Fruit fly (Drosophila melanogaster) whole organism, embryonic: ENCODE measurements around the gene Muc30E.
A peak's percentile ranks its signal among the peaks of the same experiment; 100 is the strongest.

ENCODE experiments used
- CG10147 ChIP-seq: fragments of 200-800 bp; sonication (Bioruptor generic); optimal IDR thresholded peaks from 2 replicates; lab custom pipeline; 2019; ENCODE audit warnings: missing biosample characterization, mild to moderate bottlenecking, missing genetic modification characterization, moderate library complexity
- CG1024 ChIP-seq: fragments of 200-800 bp; sonication (Bioruptor generic); IDR thresholded peaks from 2 replicates; pipeline ENCODE4 v1.3.6; 2022; ENCODE audit warnings: missing biosample characterization, missing genetic modification characterization
- CG10267 ChIP-seq: fragments of 200-800 bp; sonication (Bioruptor generic); optimal IDR thresholded peaks from 2 replicates; lab custom pipeline; 2018; ENCODE audit warnings: missing biosample characterization, mild to moderate bottlenecking, missing genetic modification characterization, moderate library complexity
- CG10366 ChIP-seq: fragments of 200-800 bp; sonication (Bioruptor generic); IDR thresholded peaks from 2 replicates; pipeline ENCODE4 v1.3.6; 2022; ENCODE audit warnings: missing biosample characterization, missing genetic modification characterization
- CG10543 ChIP-seq: fragments of 200-800 bp; sonication (Bioruptor generic); optimal IDR thresholded peaks from 3 replicates; lab custom pipeline; 2017; ENCODE audit warnings: missing biosample characterization, mild to moderate bottlenecking, missing genetic modification characterization, moderate library complexity
- CG10959 ChIP-seq: fragments of 200-800 bp; sonication (Bioruptor generic); IDR thresholded peaks from 2 replicates; pipeline ENCODE4 v1.3.6; 2022; ENCODE audit warnings: missing biosample characterization, missing genetic modification characterization
- CG12219 ChIP-seq: fragments of 200-800 bp; sonication (Bioruptor generic); optimal IDR thresholded peaks from 3 replicates; lab custom pipeline; 2018; ENCODE audit warnings: missing biosample characterization, mild to moderate bottlenecking, missing genetic modification characterization
- CG14710 ChIP-seq: fragments of 200-800 bp; sonication (Bioruptor generic); optimal IDR thresholded peaks from 3 replicates; lab custom pipeline; 2019; ENCODE audit warnings: missing biosample characterization, mild to moderate bottlenecking, missing genetic modification characterization, moderate library complexity
- CG16863 ChIP-seq: fragments of 200-800 bp; sonication (Bioruptor generic); optimal IDR thresholded peaks from 3 replicates; lab custom pipeline; 2016; ENCODE audit warnings: missing biosample characterization, missing genetic modification characterization
- CG17186 ChIP-seq: fragments of 200-800 bp; sonication (Bioruptor generic); optimal IDR thresholded peaks from 3 replicates; lab custom pipeline; 2017; ENCODE audit warnings: missing biosample characterization, missing genetic modification reagents, missing genetic modification characterization
- CG18011 ChIP-seq: fragments of 200-800 bp; sonication (Bioruptor generic); optimal IDR thresholded peaks from 2 replicates; lab custom pipeline; 2017; ENCODE audit warnings: missing biosample characterization, missing genetic modification characterization, mild to moderate bottlenecking, moderate library complexity, missing genotype
- CG30403 ChIP-seq: fragments of 200-800 bp; sonication (Bioruptor generic); optimal IDR thresholded peaks from 3 replicates; lab custom pipeline; 2016; ENCODE audit warnings: missing biosample characterization, missing genetic modification characterization
- CG3847 ChIP-seq: fragments of 200-800 bp; sonication (Bioruptor generic); IDR thresholded peaks from 2 replicates; pipeline ENCODE4 v1.3.6; 2022; ENCODE audit warnings: missing biosample characterization, missing genetic modification characterization
- CG5180 ChIP-seq: fragments of 200-800 bp; sonication (Bioruptor generic); optimal IDR thresholded peaks from 3 replicates; lab custom pipeline; 2017; ENCODE audit warnings: missing biosample characterization, missing genetic modification characterization, mild to moderate bottlenecking, moderate library complexity, missing genetic modification reagents
- CG6854 ChIP-seq: fragments of 200-800 bp; sonication (Bioruptor generic); optimal IDR thresholded peaks from 3 replicates; lab custom pipeline; 2017; ENCODE audit warnings: missing biosample characterization, mild to moderate bottlenecking, missing genetic modification characterization
- CG7271 ChIP-seq: fragments of 200-800 bp; sonication (Bioruptor generic); optimal IDR thresholded peaks from 2 replicates; lab custom pipeline; 2018; ENCODE audit warnings: missing biosample characterization, mild to moderate bottlenecking, missing genetic modification characterization, moderate library complexity
- CG7987 ChIP-seq: fragments of 200-800 bp; sonication (Bioruptor generic); optimal IDR thresholded peaks from 2 replicates; lab custom pipeline; 2018; ENCODE audit warnings: missing biosample characterization, mild to moderate bottlenecking, missing genetic modification characterization, moderate library complexity
- D ChIP-seq, 2 experiments: fragments of 200-800 bp in 1 of 2; fragments of >200 bp in 1 of 2; sonication (Bioruptor generic) in 1 of 2; optimal IDR thresholded peaks; 2 replicates in 1 of 2; 3 replicates in 1 of 2; lab custom pipeline; 2017; ENCODE audit warnings: mild to moderate bottlenecking in 1 of 2, missing biosample characterization in 1 of 2, missing genetic modification characterization in 1 of 2, missing genetic modification reagents in 1 of 2
- Dbx ChIP-seq: fragments of 200-800 bp; sonication (Bioruptor generic); IDR thresholded peaks from 3 replicates; pipeline ENCODE4 v1.3.6; 2022; ENCODE audit warnings: missing biosample characterization, missing genetic modification characterization
- Fer2 ChIP-seq: fragments of 200-800 bp; sonication (Bioruptor generic); optimal IDR thresholded peaks from 2 replicates; lab custom pipeline; 2018; ENCODE audit warnings: missing biosample characterization, mild to moderate bottlenecking, missing genetic modification characterization, moderate library complexity
- H2.0 ChIP-seq: fragments of 200-800 bp; sonication (Bioruptor generic); IDR thresholded peaks from 2 replicates; pipeline ENCODE4 v1.3.6; 2022; ENCODE audit warnings: missing biosample characterization, missing genetic modification characterization
- HHEX ChIP-seq: fragments of 200-800 bp; sonication (Bioruptor generic); optimal IDR thresholded peaks from 3 replicates; lab custom pipeline; 2017; ENCODE audit warnings: missing biosample characterization, mild to moderate bottlenecking, missing genetic modification characterization, missing genetic modification reagents
- HLH3B ChIP-seq: fragments of 200-800 bp; sonication (Bioruptor generic); IDR thresholded peaks from 2 replicates; pipeline ENCODE4 v1.3.6; 2022; ENCODE audit warnings: missing biosample characterization, missing genetic modification characterization
- HLH4C ChIP-seq: fragments of 200-800 bp; sonication (Bioruptor generic); IDR thresholded peaks from 3 replicates; pipeline ENCODE4 v1.3.6; 2022; ENCODE audit warnings: missing biosample characterization, missing genetic modification characterization; ENCODE audit not compliant: partially characterized antibody
- Hmx ChIP-seq: fragments of 200-800 bp; sonication (Bioruptor generic); optimal IDR thresholded peaks from 2 replicates; lab custom pipeline; 2016; ENCODE audit warnings: missing biosample characterization, missing genetic modification characterization
- Hr51 ChIP-seq, 2 experiments: fragments of 200-800 bp; sonication (Bioruptor generic); optimal IDR thresholded peaks; 2 replicates in 1 of 2; 3 replicates in 1 of 2; lab custom pipeline; 2016 to 2018; ENCODE audit warnings: missing biosample characterization in 2 of 2, missing genetic modification characterization in 2 of 2, mild to moderate bottlenecking in 1 of 2, moderate library complexity in 1 of 2
- Hsf ChIP-seq: fragments of 200-800 bp; sonication (Bioruptor generic); optimal IDR thresholded peaks from 3 replicates; lab custom pipeline; 2016; ENCODE audit warnings: missing biosample characterization, missing genetic modification characterization
- Myb ChIP-seq: fragments of 200-800 bp; sonication (Bioruptor generic); optimal IDR thresholded peaks from 2 replicates; lab custom pipeline; 2016; ENCODE audit warnings: missing biosample characterization, missing genetic modification characterization
- NC2α ChIP-seq: fragments of 200-800 bp; sonication (Bioruptor generic); optimal IDR thresholded peaks from 2 replicates; lab custom pipeline; 2016; ENCODE audit warnings: missing biosample characterization, missing genetic modification characterization
- Pdp1 ChIP-seq, 2 experiments: fragments of 200-800 bp; sonication (Bioruptor generic); optimal IDR thresholded peaks; 3 replicates each; lab custom pipeline; 2016; ENCODE audit warnings: missing biosample characterization in 2 of 2, missing genetic modification characterization in 2 of 2, mild to moderate bottlenecking in 1 of 2, moderate library complexity in 1 of 2
- Poxn ChIP-seq: fragments of 200-800 bp; sonication (Bioruptor generic); IDR thresholded peaks from 2 replicates; pipeline ENCODE4 v1.3.6; 2022; ENCODE audit warnings: missing biosample characterization, missing genetic modification characterization
- Taf1 ChIP-seq: fragments of 200-800 bp; sonication (Bioruptor generic); IDR thresholded peaks from 2 replicates; pipeline ENCODE4 v1.3.6; 2022; ENCODE audit warnings: missing biosample characterization, missing genetic modification characterization
- Xbp1 ChIP-seq: fragments of 200-800 bp; sonication (Bioruptor generic); optimal IDR thresholded peaks from 3 replicates; lab custom pipeline; 2016; ENCODE audit warnings: missing biosample characterization, mild to moderate bottlenecking, missing genetic modification characterization
- aop ChIP-seq: fragments of 200-800 bp; sonication (Bioruptor generic); IDR thresholded peaks from 2 replicates; pipeline ENCODE4 v1.3.6; 2022; ENCODE audit warnings: missing biosample characterization, missing genetic modification characterization
- bab2 ChIP-seq: fragments of 200-800 bp; sonication (Bioruptor generic); optimal IDR thresholded peaks from 2 replicates; lab custom pipeline; 2016; ENCODE audit warnings: missing biosample characterization, missing genetic modification characterization
- crp ChIP-seq, 2 experiments: fragments of 200-800 bp; sonication (Bioruptor generic); optimal IDR thresholded peaks; 2 replicates in 1 of 2; 3 replicates in 1 of 2; lab custom pipeline; 2017; ENCODE audit warnings: missing biosample characterization in 2 of 2, missing genetic modification characterization in 2 of 2, mild to moderate bottlenecking in 1 of 2, moderate library complexity in 1 of 2
- dm ChIP-seq: fragments of 200-800 bp; sonication (Bioruptor generic); optimal IDR thresholded peaks from 3 replicates; lab custom pipeline; 2016; ENCODE audit warnings: missing biosample characterization, missing genetic modification characterization
- en ChIP-seq: fragments of 200-800 bp; sonication (Bioruptor generic); optimal IDR thresholded peaks from 2 replicates; lab custom pipeline; 2016; ENCODE audit warnings: missing biosample characterization, missing genetic modification characterization
- hbn ChIP-seq: fragments of 200-800 bp; sonication (Bioruptor generic); IDR thresholded peaks from 2 replicates; pipeline ENCODE4 v1.3.6; 2022; ENCODE audit warnings: missing biosample characterization, missing genetic modification characterization; ENCODE audit not compliant: partially characterized antibody
- her ChIP-seq: fragments of 200-800 bp; sonication (Bioruptor generic); optimal IDR thresholded peaks from 2 replicates; lab custom pipeline; 2016; ENCODE audit warnings: missing biosample characterization, missing genetic modification characterization
- nau ChIP-seq: fragments of 200-800 bp; sonication (Bioruptor generic); optimal IDR thresholded peaks from 3 replicates; lab custom pipeline; 2017; ENCODE audit warnings: missing biosample characterization, mild to moderate bottlenecking, missing genetic modification characterization, missing genetic modification reagents
- psq ChIP-seq: fragments of 200-800 bp; sonication (Bioruptor generic); optimal IDR thresholded peaks from 2 replicates; lab custom pipeline; 2017; ENCODE audit warnings: missing biosample characterization, missing genetic modification characterization
- ranshi ChIP-seq: fragments of 200-800 bp; sonication (Bioruptor generic); IDR thresholded peaks from 2 replicates; pipeline ENCODE4 v1.3.6; 2022; ENCODE audit warnings: missing biosample characterization, missing genetic modification characterization
- sens-2 ChIP-seq: fragments of 200-800 bp; sonication (Bioruptor generic); IDR thresholded peaks from 2 replicates; pipeline ENCODE4 v1.3.6; 2022; ENCODE audit warnings: missing biosample characterization, missing genetic modification characterization
- slou ChIP-seq: fragments of 200-800 bp; sonication (Bioruptor generic); optimal IDR thresholded peaks from 3 replicates; lab custom pipeline; 2016; ENCODE audit warnings: missing biosample characterization, missing genetic modification characterization
- tll ChIP-seq, 2 experiments: fragments of 200-800 bp in 1 of 2; fragments of >200 bp in 1 of 2; sonication (Bioruptor generic) in 1 of 2; optimal IDR thresholded peaks; 2 replicates each; lab custom pipeline; 2017 to 2019; ENCODE audit warnings: missing biosample characterization in 2 of 2, missing genetic modification characterization in 2 of 2, mild to moderate bottlenecking in 1 of 2, moderate library complexity in 1 of 2
- tna ChIP-seq: fragments of 200-800 bp; sonication (Bioruptor generic); IDR thresholded peaks from 2 replicates; pipeline ENCODE4 v1.3.6; 2022; ENCODE audit warnings: missing biosample characterization, missing genetic modification characterization; ENCODE audit not compliant: partially characterized antibody
- toy ChIP-seq: fragments of 200-800 bp; sonication (Bioruptor generic); IDR thresholded peaks from 2 replicates; pipeline ENCODE4 v1.3.6; 2022; ENCODE audit warnings: missing biosample characterization, missing genetic modification characterization
- wdn ChIP-seq: fragments of 200-800 bp; sonication (Bioruptor generic); IDR thresholded peaks from 2 replicates; pipeline ENCODE4 v1.3.6; 2022; ENCODE audit warnings: missing biosample characterization, missing genetic modification characterization

The Muc30E gene

dm6 chr2L:9897296-9897695 is 5.6 kb downstream of the Muc30E start, which contains the start of gene RpS2 (continued):
- TF ChIP-seq CG10543 (GFP tag; lab: Kevin White, UChicago) (peak; percentile 47), tll (GFP tag; optimal IDR thresholded peaks at IDR 0.05; lab: Kevin White, UChicago) (no peak), Hr51 (GFP tag; optimal IDR thresholded peaks at IDR 0.05; lab: Kevin White, UChicago) (peak in 1 of 2 experiments; percentile 5), H2.0 (GFP tag; lab: Robert Waterston, UW) (peak; percentile 32; the same call in 1 of the 2 replicates), CG30403 (peak; percentile 38), wdn (GFP tag; lab: Robert Waterston, UW) (0 out of 2 replicates have a peak, but pooled peaks have one; percentile 33), CG18011 (GFP tag; lab: Kevin White, UChicago) (no peak), Dbx (GFP tag; lab: Robert Waterston, UW) (peak; percentile 75), toy (GFP tag; lab: Robert Waterston, UW) (no peak), CG17186 (GFP tag; lab: Kevin White, UChicago) (peak; percentile 52), bab2 (GFP tag; lab: Kevin White, UChicago) (no peak), CG14710 (tag; lab: Kevin White, UChicago) (peak; percentile 57), CG16863 (peak; percentile 21), Fer2 (no peak), Poxn (no peak), Hsf (GFP tag; lab: Kevin White, UChicago) (peak; percentile 42), CG12219 (GFP tag; lab: Kevin White, UChicago) (peak; percentile 3), nau (peak; percentile 64), CG6854 (GFP tag; lab: Kevin White, UChicago) (peak; percentile 26), ranshi (GFP tag; lab: Robert Waterston, UW) (no peak), Myb (GFP tag; lab: Kevin White, UChicago) (peak; percentile 27), tna (GFP tag; lab: Robert Waterston, UW) (peak; percentile 97), CG7987 (GFP tag; lab: Kevin White, UChicago) (peak; percentile 68), CG10366 (GFP tag; lab: Robert Waterston, UW) (no peak), Taf1 (GFP tag; lab: Robert Waterston, UW) (no peak), CG3847 (GFP tag; lab: Robert Waterston, UW) (peak; percentile 43), CG10147 (peak; percentile 5), HHEX (peak; percentile 35), dm (GFP tag; lab: Kevin White, UChicago) (peak; percentile 92), CG1024 (GFP tag; lab: Robert Waterston, UW) (no peak), slou (GFP tag; lab: Kevin White, UChicago) (peak; percentile 28), crp (GFP tag; optimal IDR thresholded peaks at IDR 0.05; lab: Kevin White, UChicago) (peak in 1 of 2 experiments; percentile 61), CG10267 (peak; percentile 65), HLH3B (GFP tag; lab: Robert Waterston, UW) (0 out of 2 replicates have a peak, but pooled peaks have one; percentile 17), CG7271 (tag; lab: Kevin White, UChicago) (no peak), sens-2 (GFP tag; lab: Robert Waterston, UW) (no peak), HLH4C (GFP tag; lab: Robert Waterston, UW) (peak; percentile 98), NC2α (GFP tag; lab: Kevin White, UChicago) (no peak), hbn (GFP tag; lab: Robert Waterston, UW) (peak; percentile 99), psq (GFP tag; lab: Kevin White, UChicago) (no peak), aop (GFP tag; lab: Robert Waterston, UW) (no peak), CG5180 (no peak), Pdp1 (GFP tag; optimal IDR thresholded peaks at IDR 0.05; lab: Kevin White, UChicago) (peak in 1 of 2 experiments; percentile 56), her (peak; percentile 32), Hmx (GFP tag; lab: Kevin White, UChicago) (no peak), D (optimal IDR thresholded peaks at IDR 0.05; lab: Kevin White, UChicago) (no peak), D (GFP tag; optimal IDR thresholded peaks at IDR 0.05; lab: Kevin White, UChicago) (peak; percentile 16), CG10959 (GFP tag; lab: Robert Waterston, UW) (no peak), Xbp1 (GFP tag; lab: Kevin White, UChicago) (peak; percentile 38), en (no peak)
